Fruit fly (Drosophila melanogaster): Measurements from ENCODE around the gene Cf2.

DNA sequence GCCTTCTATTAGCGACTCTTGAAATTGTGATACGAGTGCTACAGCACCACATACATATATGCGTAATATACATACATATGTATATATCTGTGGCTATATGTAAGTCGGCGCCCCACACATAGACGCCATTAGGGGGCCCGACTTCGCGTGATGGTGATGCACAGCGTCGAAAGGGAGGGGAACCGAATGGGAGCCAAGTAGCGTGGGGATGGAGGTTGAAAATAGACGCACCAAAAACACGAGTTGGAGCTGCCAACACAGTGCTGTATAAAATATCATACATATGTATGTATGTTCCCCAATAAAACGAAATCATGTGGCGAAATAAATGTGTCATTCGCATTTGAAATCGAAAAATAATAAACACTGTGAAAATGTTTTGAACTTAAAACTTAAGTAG lies 3.7 kb upstream of the Cf2 start:
- TF ChIP-seq psq (optimal IDR thresholded peaks at IDR 0.05) (no peak), Myc (optimal IDR thresholded peaks at IDR 0.05) (no peak), ttk (optimal IDR thresholded peaks at IDR 0.05) (no peak)
